Fruit fly (Drosophila melanogaster): ENCODE results near the gene Hmx.

dm6 chr3R:17611836-17612235 is 53.1 kb downstream of the Hmx start:
- TF ChIP-seq insv (optimal IDR thresholded peaks at IDR 0.05) (no peak), h (optimal IDR thresholded peaks at IDR 0.05) (no peak), Myc (optimal IDR thresholded peaks at IDR 0.05) (no peak), ttk (optimal IDR thresholded peaks at IDR 0.05) (no peak), psq (optimal IDR thresholded peaks at IDR 0.05) (no peak)

Measured in Kc167 (cell line).